Worm (Caenorhabditis elegans) whole organism, L2 larva: ENCODE results near the gene ZK1240.3.

Experiments used
- C34F6.9 ChIP-seq: fragments of 150-350 bp; optimal IDR thresholded peaks from 2 replicates; lab custom pipeline; 2014; ENCODE audit warnings: missing biosample characterization, missing genetic modification characterization
- R02D3.7 ChIP-seq: fragments of 150-350 bp; optimal IDR thresholded peaks from 2 replicates; lab custom pipeline; 2014; ENCODE audit warnings: missing biosample characterization, missing genetic modification characterization
- ZK546.5 ChIP-seq: sonication (generic microtip); optimal IDR thresholded peaks from 2 replicates; lab custom pipeline; 2017; ENCODE audit warnings: missing biosample characterization, missing genetic modification characterization
- alr-1 ChIP-seq: fragments of 150-350 bp; optimal IDR thresholded peaks from 2 replicates; lab custom pipeline; 2014; ENCODE audit warnings: missing biosample characterization, missing genetic modification characterization
- aly-2 ChIP-seq: fragments of 150-350 bp; optimal IDR thresholded peaks from 2 replicates; lab custom pipeline; 2014; ENCODE audit warnings: missing biosample characterization, missing genetic modification characterization
- ceh-16 ChIP-seq: fragments of 150-350 bp; optimal IDR thresholded peaks from 2 replicates; lab custom pipeline; 2014; ENCODE audit warnings: missing biosample characterization, missing genetic modification characterization
- dmd-4 ChIP-seq: sonication (generic microtip); optimal IDR thresholded peaks from 2 replicates; lab custom pipeline; 2017; ENCODE audit warnings: missing biosample characterization, missing genetic modification characterization
- egl-27 ChIP-seq: sonication (generic microtip); optimal IDR thresholded peaks from 3 replicates; lab custom pipeline; 2017; ENCODE audit warnings: missing biosample characterization, missing genetic modification reagents, missing genetic modification characterization
- elt-3 ChIP-seq: sonication (generic microtip); optimal IDR thresholded peaks from 2 replicates; lab custom pipeline; 2017; ENCODE audit warnings: missing biosample characterization, missing genetic modification characterization
- fos-1 ChIP-seq: fragments of 150-350 bp; optimal IDR thresholded peaks from 2 replicates; lab custom pipeline; 2014; ENCODE audit warnings: missing biosample characterization, missing genetic modification characterization
- gmeb-1 ChIP-seq: fragments of 150-350 bp; optimal IDR thresholded peaks from 2 replicates; lab custom pipeline; 2014; ENCODE audit warnings: missing biosample characterization, missing genetic modification characterization
- lin-11 ChIP-seq: fragments of 150-350 bp; sonication (generic microtip); optimal IDR thresholded peaks from 2 replicates; lab custom pipeline; 2014; ENCODE audit warnings: missing biosample characterization, missing genetic modification characterization, inconsistent platforms, mixed read lengths
- lin-13 ChIP-seq: fragments of 150-350 bp; optimal IDR thresholded peaks from 2 replicates; lab custom pipeline; 2014; ENCODE audit warnings: missing biosample characterization, missing genetic modification reagents, missing genetic modification characterization
- lin-39 ChIP-seq: fragments of 150-350 bp; optimal IDR thresholded peaks from 2 replicates; lab custom pipeline; 2014; ENCODE audit warnings: missing biosample characterization, missing genetic modification reagents, missing genetic modification characterization
- lsy-2 ChIP-seq, 2 experiments: fragments of 150-350 bp in 1 of 2; sonication (generic microtip) in 1 of 2; optimal IDR thresholded peaks; 2 replicates each; lab custom pipeline; 2014 to 2017; ENCODE audit warnings: missing biosample characterization in 2 of 2, missing genetic modification characterization in 2 of 2
- mab-5 ChIP-seq: fragments of 150-350 bp; optimal IDR thresholded peaks from 2 replicates; lab custom pipeline; 2014; ENCODE audit warnings: missing biosample characterization, missing genetic modification characterization
- mdl-1 ChIP-seq, 2 experiments: fragments of 150-350 bp in 1 of 2; sonication (generic microtip) in 1 of 2; optimal IDR thresholded peaks; 2 replicates each; lab custom pipeline; 2017; ENCODE audit warnings: missing biosample characterization in 2 of 2, missing genetic modification characterization in 2 of 2
- nhr-10 ChIP-seq: sonication (generic microtip); optimal IDR thresholded peaks from 2 replicates; lab custom pipeline; 2017; ENCODE audit warnings: missing biosample characterization, missing genetic modification characterization
- nhr-21 ChIP-seq: fragments of 150-350 bp; optimal IDR thresholded peaks from 2 replicates; lab custom pipeline; 2014; ENCODE audit warnings: missing biosample characterization, missing genetic modification characterization
- nhr-23 ChIP-seq: fragments of 150-350 bp; optimal IDR thresholded peaks from 2 replicates; lab custom pipeline; 2014; ENCODE audit warnings: missing biosample characterization, missing genetic modification reagents, missing genetic modification characterization
- nhr-237 ChIP-seq: fragments of 150-350 bp; optimal IDR thresholded peaks from 2 replicates; lab custom pipeline; 2014; ENCODE audit warnings: missing biosample characterization, missing genetic modification characterization
- nhr-6 ChIP-seq: fragments of 150-350 bp; optimal IDR thresholded peaks from 2 replicates; lab custom pipeline; 2014; ENCODE audit warnings: missing biosample characterization, missing genetic modification characterization
- nhr-77 ChIP-seq: fragments of 150-350 bp; optimal IDR thresholded peaks from 2 replicates; lab custom pipeline; 2014; ENCODE audit warnings: missing biosample characterization, missing genetic modification characterization
- peb-1 ChIP-seq: fragments of 150-350 bp; optimal IDR thresholded peaks from 2 replicates; lab custom pipeline; 2014; ENCODE audit warnings: missing biosample characterization, missing genetic modification characterization
- sem-4 ChIP-seq: fragments of 150-350 bp; optimal IDR thresholded peaks from 2 replicates; lab custom pipeline; 2014; ENCODE audit warnings: missing biosample characterization, missing genetic modification reagents, missing genetic modification characterization
- sma-9 ChIP-seq, 2 experiments: fragments of 150-350 bp in 1 of 2; sonication (generic microtip) in 1 of 2; optimal IDR thresholded peaks; 2 replicates each; lab custom pipeline; 2014 to 2016; ENCODE audit warnings: missing genetic modification characterization in 2 of 2, mild to moderate bottlenecking in 1 of 2, missing biosample characterization in 1 of 2, missing compliant biosample characterization in 1 of 2, missing genetic modification reagents in 1 of 2, moderate library complexity in 1 of 2
- snpc-4 ChIP-seq: fragments of 150-350 bp; optimal IDR thresholded peaks from 2 replicates; lab custom pipeline; 2014; ENCODE audit warnings: missing biosample characterization, missing genetic modification characterization
- unc-62 ChIP-seq: fragments of 150-350 bp; optimal IDR thresholded peaks from 2 replicates; lab custom pipeline; 2014; ENCODE audit warnings: missing biosample characterization, missing genetic modification reagents, missing genetic modification characterization
- zag-1 ChIP-seq: fragments of 150-350 bp; optimal IDR thresholded peaks from 2 replicates; lab custom pipeline; 2014; ENCODE audit warnings: missing biosample characterization, missing genetic modification characterization
- ztf-1 ChIP-seq: fragments of 200-800 bp; sonication (Bioruptor generic); conservative IDR thresholded peaks from 2 replicates; pipeline ENCODE4 v1.3.6; 2022; ENCODE audit warnings: missing genetic modification characterization, missing compliant biosample characterization
- ztf-4 ChIP-seq: fragments of 150-350 bp; optimal IDR thresholded peaks from 2 replicates; lab custom pipeline; 2014; ENCODE audit warnings: missing biosample characterization, missing genetic modification characterization

Gene ZK1240.3

ce11 chrII:2322857-2323518 is 2.9 kb downstream of the ZK1240.3 start, which contains the start of the genes ZK1240.6 and ZK1240.2:
Gene ZK1240.6 (minus strand): TSS chrII:2322907.
Gene ZK1240.2 (plus strand): TSS chrII:2323376.
- peak; percentile 21 for TF ChIP-seq sma-9 (GFP tag; optimal IDR thresholded peaks at IDR 0.05; lab: Kevin White, UChicago)
- no peak for TF ChIP-seq sma-9 (tag; optimal IDR thresholded peaks at IDR 0.05; lab: Kevin White, UChicago)
- TF ChIP-seq nhr-10 (tag; lab: Kevin White, UChicago) = no peak
- no peak for TF ChIP-seq lin-11 (tag; lab: Kevin White, UChicago)
- TF ChIP-seq egl-27 = no peak
- TF ChIP-seq fos-1 (tag; lab: Kevin White, UChicago) = peak; percentile 76
- TF ChIP-seq nhr-77 (tag; lab: Kevin White, UChicago) = no peak
- no peak for TF ChIP-seq nhr-21 (tag; lab: Kevin White, UChicago)
- TF ChIP-seq ceh-16 (tag; lab: Kevin White, UChicago) = no peak

DNA sequence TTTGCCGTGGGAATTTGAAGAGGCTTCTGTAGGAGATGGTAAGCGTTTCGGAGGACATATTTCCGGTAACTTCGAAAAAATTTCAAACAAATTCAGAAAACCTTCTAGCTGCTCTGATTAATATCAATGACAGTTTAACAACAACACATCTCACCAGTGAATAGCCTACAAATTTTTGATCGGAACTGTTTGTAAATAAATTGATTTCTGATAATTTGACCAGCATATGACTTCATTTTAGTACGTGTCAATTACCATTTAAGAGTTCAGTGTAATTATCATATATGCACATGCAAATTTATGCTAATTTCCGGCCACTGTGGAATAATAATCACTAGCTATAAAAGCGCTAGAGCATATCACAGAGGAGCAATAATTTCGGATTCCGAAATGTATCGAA is 4.8 kb downstream of the ZK1240.3 start, which contains the start of gene ZK1240.11:
ZK1240.11 (plus strand) TSS at position 301 of the 400 bp plus-strand sequence.
- TF ChIP-seq lin-13 (GFP tag; lab: Kevin White, UChicago) (no peak), C34F6.9 (no peak), nhr-23 (no peak), unc-62 (GFP tag; lab: Kevin White, UChicago) (no peak), peb-1 (tag; lab: Kevin White, UChicago) (no peak), aly-2 (tag; lab: Kevin White, UChicago) (no peak), lin-39 (no peak), ztf-1 (GFP tag; lab: Robert Waterston, UW) (no peak), nhr-10 (tag; lab: Kevin White, UChicago) (no peak)

ce11 chrII:2328963-2329442 is 8.9 kb downstream of the ZK1240.3 start, which contains the start of the genes ZK1240.8 and ZK1240.1:
Gene ZK1240.8 (minus strand): TSS chrII:2329063.
Gene ZK1240.1 (plus strand): TSS chrII:2329392.
- no peak for TF ChIP-seq elt-3
- no peak for TF ChIP-seq nhr-6
- no peak for TF ChIP-seq lin-39
- no peak for TF ChIP-seq fos-1 (tag; lab: Kevin White, UChicago)
- TF ChIP-seq zag-1 (tag; lab: Kevin White, UChicago) = no peak
- no peak for TF ChIP-seq unc-62 (GFP tag; lab: Kevin White, UChicago)
- TF ChIP-seq aly-2 (tag; lab: Kevin White, UChicago) = no peak

DNA sequence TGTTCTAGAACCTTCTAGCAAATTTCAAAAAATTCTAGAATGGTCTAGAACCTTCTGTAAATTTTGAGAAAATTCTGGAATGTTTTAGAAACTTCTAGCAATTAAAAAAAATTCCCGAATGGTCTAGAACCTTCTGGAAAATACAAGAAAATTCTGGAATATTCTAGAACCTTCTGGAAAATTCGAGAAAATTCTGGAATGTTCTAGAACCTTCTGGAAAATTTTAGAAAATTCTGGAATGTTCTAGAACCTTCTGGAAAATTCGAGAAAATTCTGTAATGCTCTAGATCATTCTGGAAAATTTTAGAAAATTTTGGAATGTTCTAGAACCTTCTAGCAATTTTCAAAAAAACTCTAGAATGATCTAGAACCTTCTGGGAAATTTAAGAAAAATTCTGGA is 10.3 kb downstream of the ZK1240.3 start:
- TF ChIP-seq lin-11 (tag; lab: Kevin White, UChicago) = no peak
- no peak for TF ChIP-seq nhr-10 (tag; lab: Kevin White, UChicago)
- no peak for TF ChIP-seq nhr-237 (tag; lab: Kevin White, UChicago)
- TF ChIP-seq mdl-1 (tag; optimal IDR thresholded peaks at IDR 0.05; lab: Kevin White, UChicago) = no peak
- no peak for TF ChIP-seq R02D3.7 (tag; lab: Kevin White, UChicago)
- TF ChIP-seq dmd-4 (tag; lab: Kevin White, UChicago) = no peak
- no peak for TF ChIP-seq ztf-1 (GFP tag; lab: Robert Waterston, UW)
- no peak for TF ChIP-seq sma-9 (GFP tag; optimal IDR thresholded peaks at IDR 0.05; lab: Kevin White, UChicago)
- TF ChIP-seq sma-9 (tag; optimal IDR thresholded peaks at IDR 0.05; lab: Kevin White, UChicago) = no peak
- no peak for TF ChIP-seq alr-1
- no peak for TF ChIP-seq snpc-4 (tag; lab: Kevin White, UChicago)
- no peak for TF ChIP-seq lsy-2 (tag; optimal IDR thresholded peaks at IDR 0.05; lab: Kevin White, UChicago)
- no peak for TF ChIP-seq ZK546.5 (tag; lab: Kevin White, UChicago)
- no peak for TF ChIP-seq nhr-6
- TF ChIP-seq gmeb-1 (tag; lab: Kevin White, UChicago) = no peak
- no peak for TF ChIP-seq ztf-4 (tag; lab: Kevin White, UChicago)

DNA sequence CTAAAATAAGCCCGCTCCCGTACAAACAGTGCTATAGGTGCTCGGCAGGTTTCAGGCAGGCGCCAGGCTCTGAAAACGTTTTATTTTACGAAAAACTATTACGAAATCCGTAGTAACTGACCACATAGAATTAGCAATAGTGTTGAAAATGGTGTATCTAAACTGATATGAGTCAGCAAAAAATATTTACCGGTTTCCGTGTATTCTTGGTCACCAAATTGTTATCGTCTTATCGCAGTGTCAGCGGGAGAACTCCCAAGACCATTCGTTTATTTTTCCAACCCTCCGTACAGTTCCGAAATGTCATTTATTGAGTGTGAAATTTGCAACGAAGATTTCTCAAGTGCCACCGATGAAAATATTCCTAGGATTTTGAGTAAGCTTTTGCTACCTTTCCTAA is 12.1 kb downstream of the ZK1240.3 start, which contains the start of gene F43C11.8:
F43C11.8 (plus strand) TSS at position 301 of the 400 bp plus-strand sequence.
- TF ChIP-seq sem-4 (tag; lab: Kevin White, UChicago) = no peak
- peak; percentile 1 for TF ChIP-seq fos-1 (tag; lab: Kevin White, UChicago)

ce11 chrII:2335572-2335971 is 15.4 kb downstream of the ZK1240.3 start, which contains the start of gene F43C11.7:
Gene F43C11.7 (plus strand): TSS chrII:2335897.
- peak; percentile 26 for TF ChIP-seq gmeb-1 (tag; lab: Kevin White, UChicago)
- TF ChIP-seq fos-1 (tag; lab: Kevin White, UChicago) = peak; percentile 60
- no peak for TF ChIP-seq mab-5
- TF ChIP-seq nhr-77 (tag; lab: Kevin White, UChicago) = no peak
